Worm (Caenorhabditis elegans) whole organism, young adult: Measurements from ENCODE around the gene F13D12.10.
A peak's percentile ranks its signal among the peaks of the same experiment; 100 is the strongest.

Source experiments
- B0261.1 ChIP-seq: sonication (generic microtip); optimal IDR thresholded peaks from 2 replicates; lab custom pipeline; 2016; ENCODE audit warnings: mild to moderate bottlenecking, missing genetic modification characterization, moderate library complexity, missing compliant biosample characterization
- D2030.7 ChIP-seq: fragments of 200-800 bp; sonication (Bioruptor generic); IDR thresholded peaks from 2 replicates; pipeline ENCODE4 v1.3.6; 2022; ENCODE audit warnings: missing genetic modification reagents, missing genetic modification characterization, missing compliant biosample characterization
- F10E7.11 ChIP-seq: sonication (generic microtip); optimal IDR thresholded peaks from 2 replicates; lab custom pipeline; 2017; ENCODE audit warnings: mild to moderate bottlenecking, missing genetic modification characterization, moderate library complexity, missing compliant biosample characterization
- F22D6.2 ChIP-seq: sonication (generic microtip); optimal IDR thresholded peaks from 2 replicates; lab custom pipeline; 2016; ENCODE audit warnings: mild to moderate bottlenecking, missing genetic modification characterization, missing compliant biosample characterization
- F23B12.7 ChIP-seq: sonication (generic microtip); optimal IDR thresholded peaks from 2 replicates; lab custom pipeline; 2017; ENCODE audit warnings: missing genetic modification characterization, mild to moderate bottlenecking, missing compliant biosample characterization, antibody characterized with exemption, moderate library complexity; ENCODE audit not compliant: insufficient read depth
- F37B4.10 ChIP-seq: fragments of 200-800 bp; sonication (Bioruptor generic); IDR thresholded peaks from 2 replicates; pipeline ENCODE4 v1.3.6; 2022; ENCODE audit warnings: missing genetic modification characterization, missing compliant biosample characterization
- F49E8.2 ChIP-seq: sonication (generic microtip); optimal IDR thresholded peaks from 3 replicates; lab custom pipeline; 2017; ENCODE audit warnings: missing genetic modification characterization, mild to moderate bottlenecking, missing compliant biosample characterization, antibody characterized with exemption, moderate library complexity; ENCODE audit not compliant: insufficient read depth
- K12H6.12 ChIP-seq: fragments of 200-800 bp; sonication (Bioruptor generic); optimal IDR thresholded peaks from 2 replicates; lab custom pipeline; 2018; ENCODE audit warnings: mild to moderate bottlenecking, missing genetic modification characterization, missing compliant biosample characterization
- Y53F4B.3 ChIP-seq: fragments of 200-800 bp; sonication (Bioruptor generic); IDR thresholded peaks from 2 replicates; pipeline ENCODE4 v1.3.6; 2022; ENCODE audit warnings: missing genetic modification reagents, missing genetic modification characterization, missing compliant biosample characterization
- Y67H2A.10 ChIP-seq: fragments of 200-800 bp; sonication (Bioruptor generic); conservative IDR thresholded peaks from 2 replicates; pipeline ENCODE4 v1.3.6; 2022; ENCODE audit warnings: missing genetic modification reagents, missing genetic modification characterization, missing compliant biosample characterization
- aptf-2 ChIP-seq: fragments of 200-800 bp; sonication (Bioruptor generic); conservative IDR thresholded peaks from 2 replicates; pipeline ENCODE4 v1.3.6; 2022; ENCODE audit warnings: missing genetic modification reagents, missing genetic modification characterization, missing compliant biosample characterization
- athp-1 ChIP-seq: sonication (generic microtip); optimal IDR thresholded peaks from 2 replicates; lab custom pipeline; 2017; ENCODE audit warnings: mild to moderate bottlenecking, missing genetic modification characterization, missing compliant biosample characterization
- attf-3 ChIP-seq: fragments of 200-800 bp; sonication (Bioruptor generic); conservative IDR thresholded peaks from 2 replicates; pipeline ENCODE4 v1.3.6; 2022; ENCODE audit warnings: missing genetic modification reagents, missing genetic modification characterization, missing compliant biosample characterization
- bed-2 ChIP-seq: fragments of 200-800 bp; sonication (Bioruptor generic); IDR thresholded peaks from 2 replicates; pipeline ENCODE4 v1.3.6; 2022; ENCODE audit warnings: missing genetic modification reagents, missing genetic modification characterization, missing compliant biosample characterization
- cebp-1 ChIP-seq, 2 experiments: fragments of 200-800 bp in 1 of 2; sonication (Bioruptor generic) in 1 of 2; sonication (generic microtip) in 1 of 2; IDR thresholded peaks in 1 of 2; optimal IDR thresholded peaks in 1 of 2; 2 replicates each; pipeline versions ENCODE4 v1.3.6 to Lab custom; 2017 to 2022; ENCODE audit warnings: missing compliant biosample characterization in 2 of 2, missing genetic modification characterization in 2 of 2, mild to moderate bottlenecking in 1 of 2, missing genetic modification reagents in 1 of 2, moderate library complexity in 1 of 2
- ceh-40 ChIP-seq: fragments of 200-800 bp; sonication (Bioruptor generic); IDR thresholded peaks from 2 replicates; pipeline ENCODE4 v1.3.6; 2022; ENCODE audit warnings: missing genetic modification characterization, missing compliant biosample characterization
- ceh-79 ChIP-seq: sonication (generic microtip); optimal IDR thresholded peaks from 2 replicates; lab custom pipeline; 2017; ENCODE audit warnings: mild to moderate bottlenecking, missing genetic modification characterization, missing compliant biosample characterization
- die-1 ChIP-seq: sonication (generic microtip); optimal IDR thresholded peaks from 2 replicates; lab custom pipeline; 2016; ENCODE audit warnings: missing genotype, mild to moderate bottlenecking, missing genetic modification characterization, missing compliant biosample characterization
- dox-1 ChIP-seq: fragments of 200-800 bp; sonication (Bioruptor generic); IDR thresholded peaks from 2 replicates; pipeline ENCODE4 v1.3.6; 2022; ENCODE audit warnings: missing genetic modification reagents, missing genetic modification characterization, missing compliant biosample characterization
- dpl-1 ChIP-seq: fragments of 150-350 bp; optimal IDR thresholded peaks from 2 replicates; lab custom pipeline; 2014; ENCODE audit warnings: missing biosample characterization, missing genetic modification reagents, missing genetic modification characterization
- ekl-4 ChIP-seq: fragments of 200-800 bp; sonication (Bioruptor generic); IDR thresholded peaks from 2 replicates; pipeline ENCODE4 v1.3.6; 2022; ENCODE audit warnings: missing genetic modification reagents, missing genetic modification characterization, missing compliant biosample characterization
- hmg-1.2 ChIP-seq: fragments of 200-800 bp; sonication (Bioruptor generic); IDR thresholded peaks from 2 replicates; pipeline ENCODE4 v1.3.6; 2022; ENCODE audit warnings: missing genetic modification reagents, missing genetic modification characterization, missing compliant biosample characterization
- lin-35 ChIP-seq, 3 experiments: fragments of 150-350 bp in 2 of 3; sonication (generic microtip) in 1 of 3; optimal IDR thresholded peaks; 2 replicates each; lab custom pipeline; 2014 to 2018; ENCODE audit warnings: missing biosample characterization in 3 of 3, missing genetic modification characterization in 3 of 3, missing genetic modification reagents in 3 of 3
- lin-54 ChIP-seq: fragments of 200-800 bp; sonication (Bioruptor generic); optimal IDR thresholded peaks from 2 replicates; lab custom pipeline; 2018; ENCODE audit warnings: mild to moderate bottlenecking, missing genetic modification characterization, missing compliant biosample characterization
- madf-10 ChIP-seq: sonication (generic microtip); optimal IDR thresholded peaks from 2 replicates; lab custom pipeline; 2016; ENCODE audit warnings: mild to moderate bottlenecking, missing genetic modification characterization, missing compliant biosample characterization
- madf-3 ChIP-seq: fragments of 200-800 bp; sonication (Bioruptor generic); IDR thresholded peaks from 2 replicates; pipeline ENCODE4 v1.3.6; 2022; ENCODE audit warnings: missing genetic modification reagents, missing genetic modification characterization, missing compliant biosample characterization
- madf-8 ChIP-seq: fragments of 200-800 bp; sonication (Bioruptor generic); conservative IDR thresholded peaks from 2 replicates; pipeline ENCODE4 v1.3.6; 2022; ENCODE audit warnings: missing genetic modification reagents, missing genetic modification characterization, missing compliant biosample characterization
- mcd-1 ChIP-seq: fragments of 200-800 bp; sonication (Bioruptor generic); IDR thresholded peaks from 2 replicates; pipeline ENCODE4 v1.3.6; 2022; ENCODE audit warnings: missing genetic modification reagents, missing genetic modification characterization, missing compliant biosample characterization
- nfyb-1 ChIP-seq: fragments of 200-800 bp; sonication (Bioruptor generic); IDR thresholded peaks from 2 replicates; pipeline ENCODE4 v1.3.6; 2022; ENCODE audit warnings: missing genetic modification reagents, missing genetic modification characterization, missing compliant biosample characterization
- nhr-120 ChIP-seq: fragments of 200-800 bp; sonication (Bioruptor generic); IDR thresholded peaks from 2 replicates; pipeline ENCODE4 v1.3.6; 2022; ENCODE audit warnings: missing genetic modification characterization, missing compliant biosample characterization
- nhr-80 ChIP-seq: sonication (generic microtip); optimal IDR thresholded peaks from 2 replicates; lab custom pipeline; 2016; ENCODE audit warnings: missing genetic modification characterization, missing compliant biosample characterization
- nhr-90 ChIP-seq: sonication (generic microtip); optimal IDR thresholded peaks from 2 replicates; lab custom pipeline; 2016; ENCODE audit warnings: missing genotype, mild to moderate bottlenecking, missing genetic modification characterization, missing compliant biosample characterization
- pbrm-1 ChIP-seq: fragments of 200-800 bp; sonication (Bioruptor generic); IDR thresholded peaks from 2 replicates; pipeline ENCODE4 v1.3.6; 2022; ENCODE audit warnings: missing genetic modification reagents, missing genetic modification characterization, missing compliant biosample characterization
- pha-4 ChIP-seq: fragments of 150-350 bp; sonication (generic microtip); optimal IDR thresholded peaks from 2 replicates; lab custom pipeline; 2014; ENCODE audit warnings: missing biosample characterization, missing genetic modification reagents, missing genetic modification characterization
- rcor-1 ChIP-seq: fragments of 200-800 bp; sonication (Bioruptor generic); IDR thresholded peaks from 2 replicates; pipeline ENCODE4 v1.3.6; 2022; ENCODE audit warnings: missing genetic modification reagents, missing genetic modification characterization, missing compliant biosample characterization
- somi-1 ChIP-seq: fragments of 200-800 bp; sonication (Bioruptor generic); optimal IDR thresholded peaks from 2 replicates; lab custom pipeline; 2018; ENCODE audit warnings: mild to moderate bottlenecking, missing genetic modification characterization, missing compliant biosample characterization
- tbp1 ChIP-seq: fragments of 200-800 bp; sonication (Bioruptor generic); optimal IDR thresholded peaks from 2 replicates; lab custom pipeline; 2018; ENCODE audit warnings: mild to moderate bottlenecking, missing genetic modification characterization, missing compliant biosample characterization
- tbx-9 ChIP-seq: sonication (generic microtip); optimal IDR thresholded peaks from 2 replicates; lab custom pipeline; 2016; ENCODE audit warnings: borderline replicate concordance, missing genetic modification characterization, inconsistent platforms, missing compliant biosample characterization
- tlf-1 ChIP-seq: fragments of 200-800 bp; sonication (Bioruptor generic); optimal IDR thresholded peaks from 2 replicates; lab custom pipeline; 2018; ENCODE audit warnings: mild to moderate bottlenecking, missing genetic modification characterization, missing compliant biosample characterization
- ztf-18 ChIP-seq: sonication (generic microtip); optimal IDR thresholded peaks from 2 replicates; lab custom pipeline; 2016; ENCODE audit warnings: missing genotype, mild to moderate bottlenecking, missing genetic modification characterization, missing compliant biosample characterization
- ztf-22 ChIP-seq: fragments of 200-800 bp; sonication (Bioruptor generic); optimal IDR thresholded peaks from 2 replicates; lab custom pipeline; 2018; ENCODE audit warnings: mild to moderate bottlenecking, missing genetic modification characterization, moderate library complexity, missing compliant biosample characterization
- ztf-26 ChIP-seq: sonication (generic microtip); optimal IDR thresholded peaks from 2 replicates; lab custom pipeline; 2017; ENCODE audit warnings: missing genetic modification characterization, missing compliant biosample characterization

F13D12.10 gene

DNA sequence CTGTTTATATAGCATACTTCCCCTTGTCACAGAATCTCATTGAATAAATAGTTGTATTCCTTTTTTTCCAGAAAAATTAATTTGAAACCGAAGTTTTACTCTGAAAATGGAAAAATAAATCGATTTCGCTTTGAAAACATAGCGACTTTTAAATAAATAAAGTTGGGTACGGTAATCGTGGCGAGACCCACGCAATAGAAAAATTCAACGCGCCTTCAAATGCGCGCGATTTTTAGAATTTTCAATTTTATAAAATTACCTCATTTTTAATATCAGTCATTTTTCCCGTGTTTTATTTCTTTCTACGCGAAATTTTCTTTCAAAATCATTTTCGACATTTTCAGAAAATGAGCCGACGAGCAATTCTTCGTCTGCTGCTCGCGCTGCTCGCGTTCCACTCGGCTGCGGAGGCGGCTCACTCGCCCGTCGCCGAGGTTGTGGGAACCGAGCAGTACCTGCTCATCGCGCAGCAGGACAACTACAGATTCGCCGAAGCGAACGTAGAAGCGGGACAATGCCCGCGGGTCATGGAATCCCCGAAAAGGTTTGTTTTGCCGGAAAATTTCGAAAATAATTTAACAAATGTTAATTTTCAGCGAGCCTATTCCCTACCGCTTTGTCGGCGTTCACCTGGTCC, 13.0 kb downstream of the F13D12.10 start, which contains the start of gene F13D12.5 (continued):
- no peak for TF ChIP-seq ekl-4 (GFP tag; lab: Robert Waterston, UW)

DNA sequence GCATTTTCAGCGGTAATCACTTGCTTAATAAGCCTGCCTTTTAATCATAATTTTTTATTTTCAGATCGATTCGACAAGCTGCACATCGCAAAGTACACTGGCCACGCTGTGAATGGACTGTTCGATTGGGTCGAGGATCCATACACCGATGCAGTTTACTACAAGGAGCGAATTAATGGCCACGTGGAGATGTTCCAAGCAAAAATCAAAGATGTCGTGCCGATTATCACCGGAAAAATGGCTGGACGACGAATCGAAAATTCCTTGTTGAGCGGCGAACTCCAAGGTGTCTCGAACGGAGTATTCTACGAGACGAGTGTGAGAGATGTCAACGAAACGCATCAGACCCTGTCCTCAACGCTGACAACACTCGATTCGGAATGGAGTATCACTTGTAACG, 13.8 kb downstream of the F13D12.10 start:
- TF ChIP-seq tbx-9 = no peak
- no peak for TF ChIP-seq K12H6.12 (tag; lab: Kevin White, UChicago)
- no peak for TF ChIP-seq ekl-4 (GFP tag; lab: Robert Waterston, UW)
- TF ChIP-seq lin-54 (GFP tag; lab: Kevin White, UChicago) = no peak
- TF ChIP-seq lin-35 (GFP tag; optimal IDR thresholded peaks at IDR 0.05; lab: Kevin White, UChicago) = no peak
- no peak for TF ChIP-seq Y53F4B.3 (GFP tag; lab: Robert Waterston, UW)
- no peak for TF ChIP-seq pha-4 (tag; lab: Kevin White, UChicago)
- TF ChIP-seq D2030.7 (GFP tag; lab: Robert Waterston, UW) = no peak
- no peak for TF ChIP-seq B0261.1
- TF ChIP-seq ceh-79 = no peak
- no peak for TF ChIP-seq cebp-1 (GFP tag; IDR thresholded peaks at IDR 0.05; lab: Robert Waterston, UW)
- TF ChIP-seq cebp-1 (tag; optimal IDR thresholded peaks at IDR 0.05; lab: Kevin White, UChicago) = no peak

DNA sequence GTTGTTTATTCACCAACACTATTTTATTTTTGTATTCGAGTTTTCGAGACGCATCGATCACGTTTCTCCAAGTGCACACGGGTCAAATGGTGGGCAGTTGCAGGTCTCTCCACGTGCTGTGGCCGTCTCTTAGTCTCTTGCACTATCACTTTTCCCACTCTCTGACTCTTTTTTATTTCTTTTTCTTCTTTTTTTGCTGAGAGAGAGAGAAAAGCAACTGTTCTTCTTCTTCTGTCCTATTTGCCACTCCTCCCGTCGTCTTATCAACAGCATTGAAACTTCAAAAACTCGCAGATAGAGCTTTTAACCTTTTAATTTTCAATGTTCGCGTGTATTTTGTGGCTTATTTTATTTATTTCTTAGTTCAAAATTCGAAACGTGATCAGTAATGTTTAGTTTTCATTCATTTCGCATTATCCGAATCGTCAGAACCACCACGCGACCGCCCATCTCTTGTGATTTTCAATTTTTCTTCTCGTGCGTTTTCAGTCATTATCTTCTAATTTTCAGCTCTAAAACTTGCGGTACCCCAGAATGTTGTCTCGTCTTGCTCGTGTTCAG, 15.0 kb downstream of the F13D12.10 start, which contains the start of gene alh-8:
alh-8 (plus strand) TSS at position 511 of the 561 bp plus-strand sequence.
- TF ChIP-seq F22D6.2 (peak; percentile 42), dpl-1 (GFP tag; lab: Kevin White, UChicago) (no peak), madf-3 (GFP tag; lab: Robert Waterston, UW) (peak; percentile 80), F10E7.11 (peak; percentile 51), F23B12.7 (tag; lab: Kevin White, UChicago) (no peak), dox-1 (GFP tag; lab: Robert Waterston, UW) (0 out of 2 replicates have a peak, but pooled peaks have one; percentile 25), nhr-80 (tag; lab: Kevin White, UChicago) (peak; percentile 88), ceh-40 (GFP tag; lab: Robert Waterston, UW) (no peak), somi-1 (GFP tag; lab: Kevin White, UChicago) (peak; percentile 68), F37B4.10 (no peak), pbrm-1 (0 out of 2 replicates have a peak, but pooled peaks have one; percentile 9), madf-8 (GFP tag; lab: Robert Waterston, UW) (no peak), ztf-22 (GFP tag; lab: Kevin White, UChicago) (peak; percentile 29), die-1 (peak; percentile 42), Y67H2A.10 (GFP tag; lab: Robert Waterston, UW) (no peak), mcd-1 (GFP tag; lab: Robert Waterston, UW) (peak; percentile 62), ceh-79 (no peak), ztf-26 (peak; percentile 40), attf-3 (0 out of 2 replicates have a peak, but pooled peaks have one; percentile 20), hmg-1.2 (GFP tag; lab: Robert Waterston, UW) (peak; percentile 33; the same call in 1 of the 2 replicates), aptf-2 (GFP tag; lab: Robert Waterston, UW) (no peak), ztf-18 (tag; lab: Kevin White, UChicago) (peak; percentile 10), athp-1 (tag; lab: Kevin White, UChicago) (peak; percentile 5), cebp-1 (GFP tag; IDR thresholded peaks at IDR 0.05; lab: Robert Waterston, UW) (no peak; the same call in 1 of the 2 replicates), cebp-1 (tag; optimal IDR thresholded peaks at IDR 0.05; lab: Kevin White, UChicago) (peak; percentile 61), tlf-1 (peak; percentile 65), nhr-90 (tag; lab: Kevin White, UChicago) (peak; percentile 5), F49E8.2 (no peak), D2030.7 (GFP tag; lab: Robert Waterston, UW) (0 out of 2 replicates have a peak, but pooled peaks have one; percentile 14), bed-2 (no peak), nfyb-1 (0 out of 2 replicates have a peak, but pooled peaks have one; percentile 50), tbp1 (GFP tag; lab: Kevin White, UChicago) (peak; percentile 43), K12H6.12 (tag; lab: Kevin White, UChicago) (peak; percentile 43), madf-10 (peak; percentile 22), nhr-120 (no peak), lin-54 (GFP tag; lab: Kevin White, UChicago) (peak; percentile 33), rcor-1 (GFP tag; lab: Robert Waterston, UW) (peak; percentile 36; the same call in 1 of the 2 replicates)
